Worm (Caenorhabditis elegans) whole organism, midembryonic: Measurements from ENCODE around the gene C03B1.3.

ENCODE experiments used
- T22C8.4 ChIP-seq: fragments of 200-800 bp; sonication (Bioruptor generic); IDR thresholded peaks from 2 replicates; pipeline ENCODE4 v1.3.6; 2022; ENCODE audit warnings: missing genetic modification characterization, missing compliant biosample characterization
- cog-1 ChIP-seq: sonication (generic microtip); optimal IDR thresholded peaks from 2 replicates; lab custom pipeline; 2016; ENCODE audit warnings: missing genetic modification characterization, missing compliant biosample characterization
- flt-1 ChIP-seq: fragments of 200-800 bp; sonication (Bioruptor generic); IDR thresholded peaks from 2 replicates; pipeline ENCODE4 v1.3.6; 2022; ENCODE audit warnings: missing genetic modification characterization, missing compliant biosample characterization
- ref-1 ChIP-seq: fragments of 200-800 bp; sonication (Bioruptor generic); conservative IDR thresholded peaks from 2 replicates; pipeline ENCODE4 v1.3.6; 2022; ENCODE audit warnings: missing genetic modification reagents, missing genetic modification characterization, missing compliant biosample characterization
- tab-1 ChIP-seq: fragments of 200-800 bp; sonication (Bioruptor generic); IDR thresholded peaks from 2 replicates; pipeline ENCODE4 v1.3.6; 2022; ENCODE audit warnings: missing genetic modification characterization, missing compliant biosample characterization
- ztf-29 ChIP-seq: fragments of 200-800 bp; sonication (Bioruptor generic); IDR thresholded peaks from 2 replicates; pipeline ENCODE4 v1.3.6; 2022; ENCODE audit warnings: missing genetic modification reagents, missing genetic modification characterization, missing compliant biosample characterization

DNA sequence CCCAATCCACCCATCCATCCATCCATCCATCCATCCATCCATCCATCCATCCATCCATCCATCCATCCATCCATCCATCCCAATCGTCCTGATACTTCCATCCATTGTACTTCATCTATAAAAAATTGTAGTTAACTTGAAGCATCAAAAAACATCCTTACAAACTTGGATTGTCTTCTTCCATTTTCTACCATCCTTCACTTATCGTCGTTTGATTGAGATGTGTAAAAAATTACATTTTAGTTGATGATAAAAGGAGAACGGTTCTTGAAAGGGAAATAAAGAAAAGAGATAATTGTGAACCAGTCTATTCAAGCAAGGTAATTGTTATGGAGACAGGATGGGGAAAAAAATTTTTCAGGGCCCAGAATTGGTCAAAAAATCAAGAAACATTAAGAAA, 8.0 kb upstream of the C03B1.3 start, which contains the start of gene C03B1.10:
- TF ChIP-seq ref-1 (GFP tag; lab: Robert Waterston, UW) (no peak), flt-1 (GFP tag; lab: Robert Waterston, UW) (no peak), T22C8.4 (GFP tag; lab: Robert Waterston, UW) (no peak), cog-1 (tag; lab: Kevin White, UChicago) (no peak), tab-1 (GFP tag; lab: Robert Waterston, UW) (no peak), ztf-29 (no peak)
